Fruit fly (Drosophila melanogaster) whole organism, prepupa: ENCODE measurements around the gene CG1662.

Source experiments
- Blimp-1 ChIP-seq: fragments of 200-800 bp; sonication (Bioruptor generic); optimal IDR thresholded peaks from 3 replicates; lab custom pipeline; 2017; ENCODE audit warnings: missing biosample characterization, missing genetic modification characterization, mild to moderate bottlenecking, moderate library complexity, missing genetic modification reagents
- CG10631 ChIP-seq: fragments of 200-800 bp; sonication (Bioruptor generic); optimal IDR thresholded peaks from 2 replicates; lab custom pipeline; 2016; ENCODE audit warnings: missing biosample characterization, missing genetic modification characterization
- CG10669 ChIP-seq: fragments of 200-800 bp; sonication (Bioruptor generic); optimal IDR thresholded peaks from 3 replicates; lab custom pipeline; 2018; ENCODE audit warnings: missing biosample characterization, mild to moderate bottlenecking, missing genetic modification characterization, moderate library complexity
- CG11762 ChIP-seq: fragments of 200-800 bp; sonication (Bioruptor generic); optimal IDR thresholded peaks from 3 replicates; lab custom pipeline; 2016; ENCODE audit warnings: missing biosample characterization, missing genetic modification characterization; ENCODE audit not compliant: insufficient read depth
- CG11902 ChIP-seq: fragments of 200-800 bp; sonication (Bioruptor generic); optimal IDR thresholded peaks from 3 replicates; lab custom pipeline; 2016; ENCODE audit warnings: missing biosample characterization, missing genetic modification characterization
- CG15336 ChIP-seq: fragments of 200-800 bp; sonication (Bioruptor generic); IDR thresholded peaks from 2 replicates; pipeline ENCODE4 v1.3.6; 2022; ENCODE audit warnings: missing biosample characterization, missing genetic modification characterization
- CG1621 ChIP-seq: fragments of 200-800 bp; sonication (Bioruptor generic); optimal IDR thresholded peaks from 3 replicates; lab custom pipeline; 2018; ENCODE audit warnings: missing biosample characterization, mild to moderate bottlenecking, missing genetic modification characterization
- CG16779 ChIP-seq: fragments of 200-800 bp; sonication (Bioruptor generic); optimal IDR thresholded peaks from 3 replicates; lab custom pipeline; 2017; ENCODE audit warnings: missing biosample characterization, mild to moderate bottlenecking, missing genetic modification characterization
- CG3032 ChIP-seq: fragments of 200-800 bp; optimal IDR thresholded peaks from 2 replicates; lab custom pipeline; 2019; ENCODE audit warnings: missing biosample characterization, mild to moderate bottlenecking, missing genetic modification characterization, moderate library complexity
- CG32006 ChIP-seq: fragments of 200-800 bp; sonication (Bioruptor generic); optimal IDR thresholded peaks from 3 replicates; lab custom pipeline; 2017; ENCODE audit warnings: missing biosample characterization, mild to moderate bottlenecking, missing genetic modification characterization
- CG34406 ChIP-seq: fragments of 200-800 bp; sonication (Bioruptor generic); optimal IDR thresholded peaks from 3 replicates; lab custom pipeline; 2016; ENCODE audit warnings: missing biosample characterization, missing genetic modification characterization
- CG4318 ChIP-seq: fragments of 200-800 bp; sonication (Bioruptor generic); optimal IDR thresholded peaks from 3 replicates; lab custom pipeline; 2017; ENCODE audit warnings: missing biosample characterization, mild to moderate bottlenecking, missing genetic modification characterization
- CG6163 ChIP-seq: fragments of 200-800 bp; sonication (Bioruptor generic); IDR thresholded peaks from 3 replicates; pipeline ENCODE4 v1.3.6; 2022; ENCODE audit warnings: missing biosample characterization, missing genetic modification characterization
- CG6276 ChIP-seq: fragments of 200-800 bp; sonication (Bioruptor generic); optimal IDR thresholded peaks from 2 replicates; lab custom pipeline; 2017; ENCODE audit warnings: missing biosample characterization, mild to moderate bottlenecking, missing genetic modification characterization
- CG6792 ChIP-seq: fragments of 200-800 bp; sonication (Bioruptor generic); optimal IDR thresholded peaks from 3 replicates; lab custom pipeline; 2016; ENCODE audit warnings: missing biosample characterization, missing genetic modification characterization
- CG6808 ChIP-seq: fragments of 200-800 bp; sonication (Bioruptor generic); optimal IDR thresholded peaks from 3 replicates; lab custom pipeline; 2017; ENCODE audit warnings: missing biosample characterization, missing genetic modification characterization, mild to moderate bottlenecking, moderate library complexity, missing genetic modification reagents
- CG6854 ChIP-seq: fragments of 200-800 bp; sonication (Bioruptor generic); optimal IDR thresholded peaks from 2 replicates; lab custom pipeline; 2017; ENCODE audit warnings: missing biosample characterization, mild to moderate bottlenecking, missing genetic modification characterization
- CG7368 ChIP-seq: fragments of 200-800 bp; sonication (Bioruptor generic); optimal IDR thresholded peaks from 3 replicates; lab custom pipeline; 2016; ENCODE audit warnings: missing biosample characterization, missing genetic modification characterization
- CG8119 ChIP-seq: fragments of 200-800 bp; sonication (Bioruptor generic); IDR thresholded peaks from 3 replicates; pipeline ENCODE4 v1.3.6; 2022; ENCODE audit warnings: missing biosample characterization, missing genetic modification characterization
- CG8319 ChIP-seq: fragments of 200-800 bp; sonication (Bioruptor generic); optimal IDR thresholded peaks from 3 replicates; lab custom pipeline; 2016; ENCODE audit warnings: missing biosample characterization, missing genetic modification characterization
- CG8632 ChIP-seq: fragments of 200-800 bp; sonication (Bioruptor generic); optimal IDR thresholded peaks from 3 replicates; lab custom pipeline; 2016; ENCODE audit warnings: missing biosample characterization, missing genetic modification characterization
- CG9139 ChIP-seq: fragments of 200-800 bp; sonication (Bioruptor generic); optimal IDR thresholded peaks from 3 replicates; lab custom pipeline; 2017; ENCODE audit warnings: missing biosample characterization, mild to moderate bottlenecking, missing genetic modification characterization
- Eip75B ChIP-seq: fragments of 200-800 bp; sonication (Bioruptor generic); optimal IDR thresholded peaks from 3 replicates; lab custom pipeline; 2016; ENCODE audit warnings: missing biosample characterization, missing genetic modification characterization
- Eip78C ChIP-seq: fragments of 200-800 bp; sonication (Bioruptor generic); peaks from one replicate; lab custom pipeline; 2016; ENCODE audit warnings: missing biosample characterization, missing genetic modification characterization
- Eip93F ChIP-seq: fragments of 200-800 bp; sonication (Bioruptor generic); optimal IDR thresholded peaks from 2 replicates; lab custom pipeline; 2016; ENCODE audit warnings: missing biosample characterization, mild to moderate bottlenecking, missing genetic modification characterization
- Ets21C ChIP-seq: fragments of 200-800 bp; sonication (Bioruptor generic); optimal IDR thresholded peaks from 3 replicates; lab custom pipeline; 2016; ENCODE audit warnings: missing biosample characterization, missing genetic modification characterization
- Gug ChIP-seq: fragments of 200-800 bp; sonication (Bioruptor generic); IDR thresholded peaks from 2 replicates; pipeline ENCODE4 v1.3.6; 2022; ENCODE audit warnings: missing biosample characterization, missing genetic modification characterization
- Hr38 ChIP-seq: sonication (Bioruptor generic); optimal IDR thresholded peaks from 2 replicates; lab custom pipeline; 2016; ENCODE audit warnings: missing biosample characterization, missing genetic modification characterization
- Hr39 ChIP-seq: fragments of 200-800 bp; sonication (Bioruptor generic); optimal IDR thresholded peaks from 2 replicates; lab custom pipeline; 2016; ENCODE audit warnings: missing biosample characterization, missing genetic modification characterization
- Hr4 ChIP-seq: fragments of 200-800 bp; sonication (Bioruptor generic); optimal IDR thresholded peaks from 3 replicates; lab custom pipeline; 2016; ENCODE audit warnings: missing biosample characterization, missing genetic modification characterization
- Met ChIP-seq: fragments of 200-800 bp; sonication (Bioruptor generic); optimal IDR thresholded peaks from 3 replicates; lab custom pipeline; 2016; ENCODE audit warnings: missing biosample characterization, missing genetic modification characterization
- OdsH ChIP-seq: fragments of 200-800 bp; sonication (Bioruptor generic); optimal IDR thresholded peaks from 3 replicates; lab custom pipeline; 2016; ENCODE audit warnings: missing biosample characterization, missing genetic modification characterization
- Smox ChIP-seq: fragments of 200-800 bp; sonication (Bioruptor generic); optimal IDR thresholded peaks from 3 replicates; lab custom pipeline; 2016; ENCODE audit warnings: missing biosample characterization, missing genetic modification characterization
- Sox102F ChIP-seq: fragments of 200-800 bp; sonication (Bioruptor generic); optimal IDR thresholded peaks from 2 replicates; lab custom pipeline; 2016; ENCODE audit warnings: missing biosample characterization, mild to moderate bottlenecking, missing genetic modification characterization
- Sox14 ChIP-seq: fragments of 200-800 bp; sonication (Bioruptor generic); optimal IDR thresholded peaks from 3 replicates; lab custom pipeline; 2016; ENCODE audit warnings: missing biosample characterization, missing genetic modification characterization
- Sox15 ChIP-seq: fragments of 200-800 bp; sonication (Bioruptor generic); optimal IDR thresholded peaks from 3 replicates; lab custom pipeline; 2016; ENCODE audit warnings: missing biosample characterization, missing genetic modification characterization
- acj6 ChIP-seq: fragments of 200-800 bp; sonication (Bioruptor generic); optimal IDR thresholded peaks from 3 replicates; lab custom pipeline; 2016; ENCODE audit warnings: missing biosample characterization, missing genetic modification characterization
- cyc ChIP-seq: fragments of 200-800 bp; sonication (Bioruptor generic); optimal IDR thresholded peaks from 3 replicates; lab custom pipeline; 2016; ENCODE audit warnings: missing biosample characterization, missing genetic modification characterization
- dsx ChIP-seq: fragments of 200-800 bp; optimal IDR thresholded peaks from 3 replicates; lab custom pipeline; 2019; ENCODE audit warnings: missing biosample characterization, mild to moderate bottlenecking, missing genetic modification characterization, moderate library complexity; ENCODE audit not compliant: poor library complexity, severe bottlenecking
- eg ChIP-seq: fragments of 200-800 bp; sonication (Bioruptor generic); IDR thresholded peaks from 3 replicates; pipeline ENCODE4 v1.3.6; 2022; ENCODE audit warnings: missing biosample characterization, missing genetic modification characterization
- esn ChIP-seq: fragments of 200-800 bp; sonication (Bioruptor generic); optimal IDR thresholded peaks from 2 replicates; lab custom pipeline; 2016; ENCODE audit warnings: missing biosample characterization, mild to moderate bottlenecking, missing genetic modification characterization, moderate library complexity
- fd59A ChIP-seq: fragments of 200-800 bp; sonication (Bioruptor generic); optimal IDR thresholded peaks from 2 replicates; lab custom pipeline; 2017; ENCODE audit warnings: missing biosample characterization, mild to moderate bottlenecking, missing genetic modification characterization, missing genetic modification reagents
- fkh ChIP-seq: fragments of 200-800 bp; sonication (Bioruptor generic); optimal IDR thresholded peaks from 3 replicates; lab custom pipeline; 2017; ENCODE audit warnings: missing biosample characterization, mild to moderate bottlenecking, missing genetic modification characterization, moderate library complexity
- pdm3 ChIP-seq: fragments of 200-800 bp; sonication (Bioruptor generic); optimal IDR thresholded peaks from 3 replicates; lab custom pipeline; 2016; ENCODE audit warnings: missing biosample characterization, missing genetic modification characterization
- spab ChIP-seq: fragments of 200-800 bp; sonication (Bioruptor generic); optimal IDR thresholded peaks from 2 replicates; lab custom pipeline; 2017; ENCODE audit warnings: missing biosample characterization, mild to moderate bottlenecking, missing genetic modification characterization, missing genetic modification reagents
- svp ChIP-seq: fragments of 200-800 bp; sonication (Bioruptor generic); peaks from one replicate; lab custom pipeline; 2016; ENCODE audit warnings: missing biosample characterization, missing genetic modification characterization
- vri ChIP-seq: fragments of 200-800 bp; sonication (Bioruptor generic); optimal IDR thresholded peaks from 3 replicates; lab custom pipeline; 2016; ENCODE audit warnings: missing biosample characterization, mild to moderate bottlenecking, missing genetic modification characterization

Gene CG1662

DNA sequence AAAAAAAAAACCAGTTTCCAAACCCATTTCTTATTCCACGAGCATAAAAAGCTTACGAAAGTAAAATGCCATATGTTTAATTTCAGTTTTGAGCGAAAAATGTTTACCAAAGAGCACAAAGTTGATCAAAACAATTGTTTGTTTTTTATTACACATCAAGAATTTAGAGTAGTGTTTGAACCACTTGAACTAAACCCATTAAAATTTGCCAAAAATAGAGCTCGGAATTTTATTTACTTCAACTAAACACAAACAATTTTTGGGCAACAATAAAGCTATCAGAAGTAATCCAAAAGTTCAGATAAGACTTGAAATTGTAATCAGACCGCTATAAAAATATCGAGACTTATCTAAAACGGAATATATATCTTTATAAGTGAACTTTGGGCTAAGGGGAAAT is 12.4 kb upstream of the CG1662 start:
- TF ChIP-seq pdm3 (GFP tag; lab: Kevin White, UChicago) (no peak), Smox (GFP tag; lab: Kevin White, UChicago) (no peak), Hr39 (GFP tag; lab: Kevin White, UChicago) (no peak)

DNA sequence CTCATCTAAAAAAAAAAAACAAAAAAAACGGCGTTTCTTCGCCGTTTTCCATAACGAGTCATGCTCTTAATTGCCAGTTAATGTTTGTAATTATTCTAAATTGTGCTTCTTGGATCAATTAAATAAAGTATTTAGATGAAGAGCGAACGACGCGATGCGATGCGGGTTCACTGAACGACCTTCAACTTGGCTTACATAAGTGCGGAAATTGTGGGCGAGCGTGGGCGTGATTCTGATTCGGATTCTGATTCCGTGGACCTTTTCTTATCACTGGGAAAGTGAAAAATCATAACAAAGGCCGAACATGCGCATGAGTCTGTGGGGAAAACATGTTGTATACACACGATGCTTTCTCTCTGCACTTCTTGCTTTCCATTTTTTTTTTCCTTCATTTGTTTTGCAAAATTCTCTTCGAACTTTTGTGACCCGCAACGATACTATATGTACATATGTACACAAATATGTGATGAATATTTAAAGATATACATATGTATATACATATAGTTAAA is 11.8 kb upstream of the CG1662 start:
- TF ChIP-seq CG10669 (GFP tag; lab: Kevin White, UChicago) (no peak), Eip78C (GFP tag; lab: Kevin White, UChicago) (peak; percentile 4), vri (GFP tag; lab: Kevin White, UChicago) (peak; percentile 15), svp (GFP tag; lab: Kevin White, UChicago) (peak; percentile 66)
- TF ChIP-seq, all 60 proteins: peak for 3

DNA sequence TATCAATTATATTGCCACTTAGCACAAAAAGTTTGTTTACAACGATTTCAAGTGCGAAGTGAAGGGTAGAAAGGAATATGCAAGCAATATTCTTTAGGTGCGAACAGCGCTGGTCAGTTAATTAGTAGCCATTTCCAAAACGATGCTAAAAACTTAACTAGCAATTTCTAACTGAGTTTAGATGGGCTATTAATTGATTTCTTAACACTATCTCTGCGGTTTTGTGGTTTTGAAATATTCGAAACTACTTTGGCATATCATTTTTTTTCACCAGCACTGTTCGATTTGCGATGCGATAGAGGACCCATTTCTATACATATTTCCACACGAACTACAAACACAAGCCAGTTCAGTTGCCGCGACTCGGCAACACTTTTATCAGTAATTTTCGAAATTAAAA is 10.8 kb upstream of the CG1662 start:
- peak; percentile 39 for TF ChIP-seq esn
- TF ChIP-seq Gug (GFP tag; lab: Robert Waterston, UW) = peak; percentile 48; the same call in 1 of the 2 replicates
- TF ChIP-seq CG3032 (tag; lab: Kevin White, UChicago) = peak; percentile 46
- TF ChIP-seq CG10669 (GFP tag; lab: Kevin White, UChicago) = peak; percentile 61
- peak; percentile 5 for TF ChIP-seq CG6808
- no peak for TF ChIP-seq CG9139
- TF ChIP-seq Blimp-1 (GFP tag; lab: Kevin White, UChicago) = no peak
- peak; percentile 28 for TF ChIP-seq CG4318 (GFP tag; lab: Kevin White, UChicago)
- peak; percentile 44 for TF ChIP-seq Sox14
- TF ChIP-seq vri (GFP tag; lab: Kevin White, UChicago) = peak; percentile 16
- TF ChIP-seq CG1621 = peak; percentile 49
- peak; percentile 39 for TF ChIP-seq Hr39 (GFP tag; lab: Kevin White, UChicago)
- peak; percentile 12 for TF ChIP-seq cyc
- peak; percentile 56 for TF ChIP-seq CG10631 (GFP tag; lab: Kevin White, UChicago)
- peak; percentile 88 for TF ChIP-seq Eip78C (GFP tag; lab: Kevin White, UChicago)
- no peak for TF ChIP-seq Hr38
- peak; percentile 52 for TF ChIP-seq CG15336 (GFP tag; lab: Robert Waterston, UW)
- TF ChIP-seq CG11902 (GFP tag; lab: Kevin White, UChicago) = no peak
- TF ChIP-seq fkh = no peak
- TF ChIP-seq CG11762 = peak; percentile 15
- peak; percentile 32 for TF ChIP-seq spab (GFP tag; lab: Kevin White, UChicago)
- peak; percentile 16 for TF ChIP-seq Sox15 (GFP tag; lab: Kevin White, UChicago)
- no peak for TF ChIP-seq Ets21C (GFP tag; lab: Kevin White, UChicago)
- peak; percentile 51 for TF ChIP-seq Eip75B (GFP tag; lab: Kevin White, UChicago)
- TF ChIP-seq CG32006 (GFP tag; lab: Kevin White, UChicago) = peak; percentile 61
- no peak for TF ChIP-seq dsx (GFP tag; lab: Kevin White, UChicago)
- TF ChIP-seq CG8119 = peak; percentile 44; the same call in 1 of the 3 replicates
- peak; percentile 52 for TF ChIP-seq OdsH (GFP tag; lab: Kevin White, UChicago)
- peak; percentile 36 for TF ChIP-seq CG6792 (GFP tag; lab: Kevin White, UChicago)
- TF ChIP-seq CG6276 (GFP tag; lab: Kevin White, UChicago) = peak; percentile 34
- peak; percentile 55 for TF ChIP-seq Hr4 (GFP tag; lab: Kevin White, UChicago)
- no peak for TF ChIP-seq CG6854 (GFP tag; lab: Kevin White, UChicago)
- TF ChIP-seq Met (GFP tag; lab: Kevin White, UChicago) = peak; percentile 47
- no peak for TF ChIP-seq Eip93F
- TF ChIP-seq CG6163 = peak; percentile 68
- peak; percentile 47; the same call in 1 of the 3 replicates for TF ChIP-seq eg (GFP tag; lab: Robert Waterston, UW)
- TF ChIP-seq CG8632 = peak; percentile 52
- peak; percentile 32 for TF ChIP-seq fd59A (GFP tag; lab: Kevin White, UChicago)
- TF ChIP-seq Smox (GFP tag; lab: Kevin White, UChicago) = peak; percentile 37
- TF ChIP-seq CG8319 (GFP tag; lab: Kevin White, UChicago) = peak; percentile 14
- TF ChIP-seq CG16779 (tag; lab: Kevin White, UChicago) = peak; percentile 21
- peak; percentile 67 for TF ChIP-seq acj6 (GFP tag; lab: Kevin White, UChicago)
- TF ChIP-seq CG34406 = peak; percentile 22
- TF ChIP-seq CG7368 (GFP tag; lab: Kevin White, UChicago) = peak; percentile 37
- no peak for TF ChIP-seq Sox102F (GFP tag; lab: Kevin White, UChicago)
